Worm (Caenorhabditis elegans) whole organism, mixed stage, embryonic: ENCODE data around the gene elpc-4.

Source experiments
- M03D4.4 ChIP-seq: sonication (generic microtip); optimal IDR thresholded peaks from 2 replicates; lab custom pipeline; 2017; ENCODE audit warnings: mild to moderate bottlenecking, missing genetic modification characterization, missing compliant biosample characterization
- ceh-39 ChIP-seq: fragments of 150-350 bp; optimal IDR thresholded peaks from 2 replicates; lab custom pipeline; 2014; ENCODE audit warnings: missing biosample characterization, missing genetic modification characterization
- ceh-43 ChIP-seq: fragments of 200-800 bp; sonication (Bioruptor generic); optimal IDR thresholded peaks from 2 replicates; lab custom pipeline; 2018; ENCODE audit warnings: mild to moderate bottlenecking, missing genetic modification characterization, moderate library complexity, missing compliant biosample characterization
- ceh-83 ChIP-seq: fragments of 200-800 bp; sonication (Bioruptor generic); optimal IDR thresholded peaks from 2 replicates; lab custom pipeline; 2018; ENCODE audit warnings: mild to moderate bottlenecking, missing genetic modification characterization, missing compliant biosample characterization
- ces-1 ChIP-seq: fragments of 150-350 bp; optimal IDR thresholded peaks from 2 replicates; lab custom pipeline; 2014; ENCODE audit warnings: missing biosample characterization, missing genetic modification reagents, missing genetic modification characterization
- cnd-1 ChIP-seq: fragments of 200-800 bp; sonication (Bioruptor generic); optimal IDR thresholded peaks from 2 replicates; lab custom pipeline; 2018; ENCODE audit warnings: mild to moderate bottlenecking, missing genetic modification characterization, missing compliant biosample characterization
- drap-1 ChIP-seq: fragments of 200-800 bp; sonication (Bioruptor generic); optimal IDR thresholded peaks from 3 replicates; lab custom pipeline; 2018; ENCODE audit warnings: mild to moderate bottlenecking, missing genetic modification characterization, missing compliant biosample characterization
- elt-1 ChIP-seq: sonication (generic microtip); optimal IDR thresholded peaks from 2 replicates; lab custom pipeline; 2017; ENCODE audit warnings: missing genetic modification characterization, mild to moderate bottlenecking, missing compliant biosample characterization, antibody characterized with exemption, moderate library complexity, borderline replicate concordance; ENCODE audit not compliant: insufficient read depth
- elt-3 ChIP-seq: fragments of 150-350 bp; optimal IDR thresholded peaks from 2 replicates; lab custom pipeline; 2014; ENCODE audit warnings: missing biosample characterization, missing genetic modification characterization
- flh-1 ChIP-seq: fragments of 200-800 bp; sonication (Bioruptor generic); optimal IDR thresholded peaks from 2 replicates; lab custom pipeline; 2018; ENCODE audit warnings: mild to moderate bottlenecking, missing genetic modification characterization, moderate library complexity, missing compliant biosample characterization
- ham-2 ChIP-seq: fragments of 200-800 bp; sonication (Bioruptor generic); optimal IDR thresholded peaks from 2 replicates; lab custom pipeline; 2018; ENCODE audit warnings: mild to moderate bottlenecking, missing genetic modification characterization, missing compliant biosample characterization
- hlh-1 ChIP-seq: fragments of 150-350 bp; optimal IDR thresholded peaks from 2 replicates; lab custom pipeline; 2014; ENCODE audit warnings: missing biosample characterization, missing genetic modification reagents, missing genetic modification characterization
- lin-13 ChIP-seq: fragments of 150-350 bp; optimal IDR thresholded peaks from 2 replicates; lab custom pipeline; 2014; ENCODE audit warnings: missing biosample characterization, missing genetic modification characterization
- lin-32 ChIP-seq: fragments of 200-800 bp; sonication (Bioruptor generic); optimal IDR thresholded peaks from 2 replicates; lab custom pipeline; 2018; ENCODE audit warnings: mild to moderate bottlenecking, missing genetic modification characterization, missing compliant biosample characterization
- lsy-2 ChIP-seq: fragments of 150-350 bp; optimal IDR thresholded peaks from 2 replicates; lab custom pipeline; 2014; ENCODE audit warnings: missing biosample characterization, missing genetic modification characterization
- mab-5 ChIP-seq: fragments of 150-350 bp; optimal IDR thresholded peaks from 2 replicates; lab custom pipeline; 2014; ENCODE audit warnings: missing biosample characterization, missing genetic modification characterization
- mep-1 ChIP-seq: fragments of 150-350 bp; optimal IDR thresholded peaks from 2 replicates; lab custom pipeline; 2017; ENCODE audit warnings: missing biosample characterization, missing genetic modification reagents, missing genetic modification characterization, inconsistent platforms
- mls-2 ChIP-seq: sonication (generic microtip); optimal IDR thresholded peaks from 2 replicates; lab custom pipeline; 2016; ENCODE audit warnings: mild to moderate bottlenecking, missing genetic modification characterization, moderate library complexity, missing compliant biosample characterization
- nhr-12 ChIP-seq: fragments of 150-350 bp; optimal IDR thresholded peaks from 2 replicates; lab custom pipeline; 2014; ENCODE audit warnings: missing biosample characterization, missing genetic modification characterization
- nhr-2 ChIP-seq: fragments of 150-350 bp; optimal IDR thresholded peaks from 2 replicates; lab custom pipeline; 2014; ENCODE audit warnings: missing biosample characterization, missing genetic modification characterization
- nhr-28 ChIP-seq: fragments of 150-350 bp; optimal IDR thresholded peaks from 2 replicates; lab custom pipeline; 2014; ENCODE audit warnings: missing biosample characterization, missing genetic modification characterization
- nhr-76 ChIP-seq: sonication (generic microtip); optimal IDR thresholded peaks from 2 replicates; lab custom pipeline; 2017; ENCODE audit warnings: missing biosample characterization, missing genetic modification characterization
- pha-4 ChIP-seq: fragments of 150-350 bp; optimal IDR thresholded peaks from 2 replicates; lab custom pipeline; 2018; ENCODE audit warnings: missing biosample characterization, missing genetic modification reagents, missing genetic modification characterization
- sem-2 ChIP-seq: fragments of 200-800 bp; sonication (Bioruptor generic); optimal IDR thresholded peaks from 2 replicates; lab custom pipeline; 2018; ENCODE audit warnings: mild to moderate bottlenecking, missing genetic modification characterization, missing compliant biosample characterization
- snpc-4 ChIP-seq: fragments of 150-350 bp; optimal IDR thresholded peaks from 2 replicates; lab custom pipeline; 2014; ENCODE audit warnings: missing biosample characterization, missing genetic modification characterization
- sptf-1 ChIP-seq: sonication (generic microtip); optimal IDR thresholded peaks from 2 replicates; lab custom pipeline; 2017; ENCODE audit warnings: mild to moderate bottlenecking, missing genetic modification characterization, moderate library complexity, missing compliant biosample characterization
- unc-120 ChIP-seq: sonication (generic microtip); optimal IDR thresholded peaks from 2 replicates; lab custom pipeline; 2017; ENCODE audit warnings: missing genetic modification characterization, missing compliant biosample characterization; ENCODE audit not compliant: poor library complexity, severe bottlenecking
- unc-39 ChIP-seq: fragments of 150-350 bp; optimal IDR thresholded peaks from 2 replicates; lab custom pipeline; 2014; ENCODE audit warnings: missing biosample characterization, missing genetic modification characterization
- unc-62 ChIP-seq: fragments of 150-350 bp; optimal IDR thresholded peaks from 2 replicates; lab custom pipeline; 2014; ENCODE audit warnings: missing biosample characterization, missing genetic modification reagents, missing genetic modification characterization
- zip-8 ChIP-seq: fragments of 150-350 bp; optimal IDR thresholded peaks from 2 replicates; lab custom pipeline; 2014; ENCODE audit warnings: missing biosample characterization, missing genetic modification characterization
- ztf-11 ChIP-seq: fragments of 150-350 bp; optimal IDR thresholded peaks from 2 replicates; lab custom pipeline; 2014; ENCODE audit warnings: missing biosample characterization, missing genetic modification characterization

The elpc-4 gene

ce11 chrIV:7988385-7988784 is 28.4 kb upstream of the elpc-4 start, which contains the start of gene col-115:
Gene col-115, plus strand, starts transcription at chrIV:7988685.
- TF ChIP-seq mab-5 (tag; lab: Kevin White, UChicago) (no peak), M03D4.4 (tag; lab: Kevin White, UChicago) (no peak), lsy-2 (no peak), snpc-4 (tag; lab: Kevin White, UChicago) (no peak), ztf-11 (no peak), ceh-39 (no peak), pha-4 (tag; lab: Kevin White, UChicago) (no peak), unc-120 (no peak), nhr-12 (no peak), elt-1 (tag; lab: Kevin White, UChicago) (no peak), cnd-1 (tag; lab: Kevin White, UChicago) (no peak), drap-1 (GFP tag; lab: Kevin White, UChicago) (no peak), ceh-43 (GFP tag; lab: Kevin White, UChicago) (no peak), mls-2 (no peak), nhr-76 (tag; lab: Kevin White, UChicago) (no peak), mep-1 (tag; lab: Kevin White, UChicago) (no peak), ham-2 (GFP tag; lab: Kevin White, UChicago) (no peak), nhr-2 (tag; lab: Kevin White, UChicago) (no peak), ceh-83 (GFP tag; lab: Kevin White, UChicago) (no peak)

ce11 chrIV:7994715-7995114 is 22.1 kb upstream of the elpc-4 start:
- no peak for TF ChIP-seq zip-8
- TF ChIP-seq ztf-11: no peak
- no peak for TF ChIP-seq elt-3 (tag; lab: Kevin White, UChicago)
- no peak for TF ChIP-seq hlh-1 (tag; lab: Kevin White, UChicago)
- no peak for TF ChIP-seq elt-1 (tag; lab: Kevin White, UChicago)
- no peak for TF ChIP-seq nhr-28 (tag; lab: Kevin White, UChicago)
- TF ChIP-seq unc-120: no peak

ce11 chrIV:8000763-8001162 is 16.0 kb upstream of the elpc-4 start:
- TF ChIP-seq nhr-2 (tag; lab: Kevin White, UChicago): peak; percentile 85
- no peak for TF ChIP-seq flh-1
- peak; percentile 38 for TF ChIP-seq zip-8
- no peak for TF ChIP-seq snpc-4 (tag; lab: Kevin White, UChicago)

ce11 chrIV:8004019-8004418 is 12.8 kb upstream of the elpc-4 start, which contains the start of gene rig-4:
Gene rig-4, minus strand, starts transcription at chrIV:8004119.
- TF ChIP-seq ztf-11 (no peak), hlh-1 (tag; lab: Kevin White, UChicago) (no peak), mep-1 (tag; lab: Kevin White, UChicago) (no peak), ceh-43 (GFP tag; lab: Kevin White, UChicago) (no peak), flh-1 (no peak), unc-62 (GFP tag; lab: Kevin White, UChicago) (no peak), nhr-28 (tag; lab: Kevin White, UChicago) (no peak), ham-2 (GFP tag; lab: Kevin White, UChicago) (no peak), lsy-2 (no peak), drap-1 (GFP tag; lab: Kevin White, UChicago) (no peak), cnd-1 (tag; lab: Kevin White, UChicago) (no peak)

- no peak for TF ChIP-seq flh-1
- TF ChIP-seq hlh-1 (tag; lab: Kevin White, UChicago): no peak
- no peak for TF ChIP-seq mep-1 (tag; lab: Kevin White, UChicago)
- TF ChIP-seq lsy-2: no peak
- TF ChIP-seq unc-62 (GFP tag; lab: Kevin White, UChicago): no peak
- TF ChIP-seq ces-1 (GFP tag; lab: Kevin White, UChicago): no peak
- no peak for TF ChIP-seq nhr-12
- no peak for TF ChIP-seq nhr-28 (tag; lab: Kevin White, UChicago)
- no peak for TF ChIP-seq unc-120
- no peak for TF ChIP-seq elt-1 (tag; lab: Kevin White, UChicago)
- no peak for TF ChIP-seq ham-2 (GFP tag; lab: Kevin White, UChicago)
- TF ChIP-seq nhr-76 (tag; lab: Kevin White, UChicago): no peak
- no peak for TF ChIP-seq sptf-1 (tag; lab: Kevin White, UChicago)
- no peak for TF ChIP-seq lin-32
- no peak for TF ChIP-seq mls-2
- TF ChIP-seq sem-2 (GFP tag; lab: Kevin White, UChicago): no peak
- TF ChIP-seq unc-39 (tag; lab: Kevin White, UChicago): no peak
- TF ChIP-seq lin-13 (tag; lab: Kevin White, UChicago): no peak
- no peak for TF ChIP-seq cnd-1 (tag; lab: Kevin White, UChicago)
Measured at ce11 chrIV:8005376-8005775, 11.4 kb upstream of the elpc-4 start.
